Fruit fly (Drosophila melanogaster): Measurements from ENCODE around the gene CG31145.

DNA sequence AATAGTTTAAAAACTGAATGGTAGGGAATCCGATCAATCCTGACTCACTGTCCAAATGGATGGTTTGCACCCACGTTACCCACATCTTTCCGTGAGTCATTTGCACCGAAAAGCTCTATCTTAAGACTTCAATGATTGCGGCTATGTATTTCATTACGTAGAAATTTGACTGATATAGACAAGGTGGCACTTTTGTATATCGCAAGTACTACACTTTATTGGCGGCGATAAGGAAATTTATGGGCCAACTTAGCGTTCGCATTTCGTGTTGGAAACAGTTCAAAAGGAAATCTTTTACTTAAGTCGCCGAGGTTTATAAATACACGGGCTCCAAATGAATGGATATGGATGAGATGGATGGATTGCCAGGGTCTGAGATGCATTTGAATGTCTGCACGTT is 45.4 kb upstream of the CG31145 start:
- TF ChIP-seq Jra (GFP tag; optimal IDR thresholded peaks at IDR 0.05) = no peak
- no peak for TF ChIP-seq usp (GFP tag; optimal IDR thresholded peaks at IDR 0.05)
- no peak for TF ChIP-seq brk (GFP tag; optimal IDR thresholded peaks at IDR 0.05)
- no peak for TF ChIP-seq psq (GFP tag; optimal IDR thresholded peaks at IDR 0.05)

All from whole organism, wandering third instar larva.